Fruit fly (Drosophila melanogaster): ENCODE measurements around the gene CG7330.

The CG7330 gene

DNA sequence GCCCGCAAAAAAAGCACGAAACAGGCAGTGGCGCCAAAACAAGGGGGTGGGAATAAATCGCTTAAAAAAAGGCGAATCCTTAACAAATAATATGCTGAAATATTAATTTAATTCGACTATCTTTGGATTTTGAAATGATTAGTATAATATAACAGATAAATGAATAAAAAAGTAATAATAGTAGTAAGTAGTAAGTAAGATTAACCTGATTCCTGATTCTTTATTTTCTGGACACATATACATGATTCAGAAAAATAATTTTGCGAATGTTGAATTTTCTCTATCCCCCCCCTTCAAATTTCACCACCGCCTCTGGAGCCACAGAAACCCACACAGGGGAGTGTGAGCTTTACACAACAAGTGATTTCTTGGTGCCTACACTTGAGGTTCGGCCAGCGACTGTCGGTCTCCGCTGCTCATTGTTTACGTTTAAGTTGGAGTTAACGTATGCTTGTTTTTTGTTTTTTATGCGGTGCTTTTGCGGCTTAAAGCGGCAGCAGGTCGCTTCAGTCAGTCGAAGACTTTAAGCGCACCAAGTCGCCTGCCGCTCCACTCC is at the start of gene CG7330 (continued):
- peak; percentile 82 for TF ChIP-seq dsx (GFP tag; optimal IDR thresholded peaks at IDR 0.05; ENCODE audit: poor library complexity, severe bottlenecking)
- TF ChIP-seq pdm3 (GFP tag; optimal IDR thresholded peaks at IDR 0.05) = peak; percentile 92
- peak; percentile 90 for TF ChIP-seq Smox (GFP tag; optimal IDR thresholded peaks at IDR 0.05)
- TF ChIP-seq Sox15 (GFP tag; optimal IDR thresholded peaks at IDR 0.05) = peak; percentile 96
- TF ChIP-seq CG32006 (GFP tag; optimal IDR thresholded peaks at IDR 0.05) = peak; percentile 99
- TF ChIP-seq CG6854 (GFP tag; optimal IDR thresholded peaks at IDR 0.05) = peak; percentile 86
- peak; percentile 92 for TF ChIP-seq CG8319 (GFP tag; optimal IDR thresholded peaks at IDR 0.05)
- peak; percentile 81 for TF ChIP-seq Hr39 (GFP tag; optimal IDR thresholded peaks at IDR 0.05)
- peak; percentile 67 for TF ChIP-seq Hr38 (GFP tag; optimal IDR thresholded peaks at IDR 0.05)

- TF ChIP-seq CG4318 (GFP tag; optimal IDR thresholded peaks at IDR 0.05) = no peak
- TF ChIP-seq net (GFP tag; optimal IDR thresholded peaks at IDR 0.05) = no peak
- peak; percentile 15 for TF ChIP-seq OdsH (GFP tag; optimal IDR thresholded peaks at IDR 0.05)
- no peak for TF ChIP-seq CG11294 (GFP tag; IDR thresholded peaks at IDR 0.05)
- TF ChIP-seq spab (GFP tag; optimal IDR thresholded peaks at IDR 0.05) = no peak
- TF ChIP-seq topi (GFP tag; optimal IDR thresholded peaks at IDR 0.05) = peak; percentile 36
- TF ChIP-seq Ets96B (tag; optimal IDR thresholded peaks at IDR 0.05) = no peak
- TF ChIP-seq CG6276 (GFP tag; optimal IDR thresholded peaks at IDR 0.05) = no peak
- no peak for TF ChIP-seq Hr38 (GFP tag; optimal IDR thresholded peaks at IDR 0.05)
- TF ChIP-seq esn (GFP tag; optimal IDR thresholded peaks at IDR 0.05) = peak; percentile 48
- peak; percentile 8 for TF ChIP-seq Sox15 (GFP tag; optimal IDR thresholded peaks at IDR 0.05)
- TF ChIP-seq vri (GFP tag; optimal IDR thresholded peaks at IDR 0.05) = peak; percentile 69
- 0 out of 3 replicates have a peak, but pooled peaks have one; percentile 23 for TF ChIP-seq CG6163 (GFP tag; IDR thresholded peaks at IDR 0.05)
- TF ChIP-seq Eip93F (GFP tag; optimal IDR thresholded peaks at IDR 0.05) = no peak
- peak; percentile 66 for TF ChIP-seq svp (GFP tag)
- TF ChIP-seq CG34406 (GFP tag; optimal IDR thresholded peaks at IDR 0.05) = no peak
- TF ChIP-seq CG6792 (GFP tag; optimal IDR thresholded peaks at IDR 0.05) = peak; percentile 5
- TF ChIP-seq Gug (GFP tag; IDR thresholded peaks at IDR 0.05) = no peak
- no peak for TF ChIP-seq Blimp-1 (GFP tag; optimal IDR thresholded peaks at IDR 0.05)
- no peak for TF ChIP-seq CG8119 (GFP tag; IDR thresholded peaks at IDR 0.05)
- no peak for TF ChIP-seq CG1621 (tag; optimal IDR thresholded peaks at IDR 0.05)
- TF ChIP-seq pdm3 (GFP tag; optimal IDR thresholded peaks at IDR 0.05) = peak; percentile 44
- TF ChIP-seq CG9139 (GFP tag; optimal IDR thresholded peaks at IDR 0.05) = no peak
- no peak for TF ChIP-seq CG6854 (GFP tag; optimal IDR thresholded peaks at IDR 0.05)
- TF ChIP-seq Smox (GFP tag; optimal IDR thresholded peaks at IDR 0.05) = peak; percentile 17
- TF ChIP-seq fd85E (GFP tag; optimal IDR thresholded peaks at IDR 0.05) = no peak
- TF ChIP-seq Met (GFP tag; optimal IDR thresholded peaks at IDR 0.05) = peak; percentile 28
- TF ChIP-seq CG8319 (GFP tag; optimal IDR thresholded peaks at IDR 0.05) = no peak
- TF ChIP-seq lz (GFP tag; optimal IDR thresholded peaks at IDR 0.05) = peak; percentile 38
- no peak for TF ChIP-seq Eip75B (GFP tag; optimal IDR thresholded peaks at IDR 0.05)
- TF ChIP-seq CG7368 (GFP tag; optimal IDR thresholded peaks at IDR 0.05) = peak; percentile 20
- TF ChIP-seq Eip78C (GFP tag) = peak; percentile 72
- TF ChIP-seq salr (GFP tag; optimal IDR thresholded peaks at IDR 0.05) = no peak
- TF ChIP-seq CG31627 (GFP tag; optimal IDR thresholded peaks at IDR 0.05) = peak; percentile 42
- peak; percentile 2 for TF ChIP-seq acj6 (GFP tag; optimal IDR thresholded peaks at IDR 0.05)
- TF ChIP-seq dsx (GFP tag; optimal IDR thresholded peaks at IDR 0.05; ENCODE audit: poor library complexity, severe bottlenecking) = no peak
- TF ChIP-seq Hr39 (GFP tag; optimal IDR thresholded peaks at IDR 0.05) = peak; percentile 48
- TF ChIP-seq CG6808 (GFP tag; optimal IDR thresholded peaks at IDR 0.05) = no peak
- TF ChIP-seq Sox102F (GFP tag; optimal IDR thresholded peaks at IDR 0.05) = peak; percentile 37
- TF ChIP-seq CG3919 (GFP tag; optimal IDR thresholded peaks at IDR 0.05) = peak; percentile 22
- no peak for TF ChIP-seq CG11762 (GFP tag; optimal IDR thresholded peaks at IDR 0.05; ENCODE audit: insufficient read depth)
- no peak for TF ChIP-seq CG32006 (GFP tag; optimal IDR thresholded peaks at IDR 0.05)
- no peak for TF ChIP-seq fkh (GFP tag; optimal IDR thresholded peaks at IDR 0.05)
- TF ChIP-seq ss (GFP tag; optimal IDR thresholded peaks at IDR 0.05) = peak in 1 of 2 experiments; percentile 42
- TF ChIP-seq Hr4 (GFP tag; optimal IDR thresholded peaks at IDR 0.05) = peak; percentile 1
- TF ChIP-seq CG3032 (tag; optimal IDR thresholded peaks at IDR 0.05) = no peak
- TF ChIP-seq CG15336 (GFP tag; IDR thresholded peaks at IDR 0.05) = peak; percentile 31; the same call in 1 of the 2 replicates
- no peak for TF ChIP-seq fd59A (GFP tag; optimal IDR thresholded peaks at IDR 0.05)
These were observed 49.0 kb upstream of the CG7330 start for dm6 chr3L:18099715-18100114.
